Fruit fly (Drosophila melanogaster) whole organism, embryonic: ENCODE data around the gene Bx42.

ENCODE experiments used
- ATbp ChIP-seq: fragments of 200-800 bp; sonication (Bioruptor generic); optimal IDR thresholded peaks from 2 replicates; lab custom pipeline; 2017; ENCODE audit warnings: missing biosample characterization, mild to moderate bottlenecking, missing genetic modification characterization, missing genetic modification reagents
- CG10274 ChIP-seq: fragments of 200-800 bp; sonication (Bioruptor generic); optimal IDR thresholded peaks from 3 replicates; lab custom pipeline; 2017; ENCODE audit warnings: missing biosample characterization, mild to moderate bottlenecking, missing genetic modification characterization
- CG12104 ChIP-seq: fragments of 200-800 bp; sonication (Bioruptor generic); optimal IDR thresholded peaks from 3 replicates; lab custom pipeline; 2016; ENCODE audit warnings: missing biosample characterization, missing genetic modification characterization
- CG12155 ChIP-seq: fragments of 200-800 bp; sonication (Bioruptor generic); optimal IDR thresholded peaks from 3 replicates; lab custom pipeline; 2016; ENCODE audit warnings: missing biosample characterization, missing genetic modification characterization
- CG14441 ChIP-seq: fragments of 200-800 bp; sonication (Bioruptor generic); IDR thresholded peaks from 2 replicates; pipeline ENCODE4 v1.3.6; 2022; ENCODE audit warnings: missing biosample characterization, missing genetic modification characterization
- CG1529 ChIP-seq: fragments of 200-800 bp; sonication (Bioruptor generic); optimal IDR thresholded peaks from 3 replicates; lab custom pipeline; 2018; ENCODE audit warnings: missing biosample characterization, missing genetic modification characterization
- CG16863 ChIP-seq: fragments of 200-800 bp; sonication (Bioruptor generic); optimal IDR thresholded peaks from 3 replicates; lab custom pipeline; 2016; ENCODE audit warnings: missing biosample characterization, missing genetic modification characterization
- CG17385 ChIP-seq: fragments of 200-800 bp; sonication (Bioruptor generic); optimal IDR thresholded peaks from 3 replicates; lab custom pipeline; 2018; ENCODE audit warnings: missing biosample characterization, mild to moderate bottlenecking, missing genetic modification characterization
- CG17568 ChIP-seq: fragments of 200-800 bp; sonication (Bioruptor generic); optimal IDR thresholded peaks from 2 replicates; lab custom pipeline; 2018; ENCODE audit warnings: missing biosample characterization, mild to moderate bottlenecking, missing genetic modification characterization, moderate library complexity
- CG18262 ChIP-seq: fragments of 200-800 bp; optimal IDR thresholded peaks from 3 replicates; lab custom pipeline; 2019; ENCODE audit warnings: missing biosample characterization, mild to moderate bottlenecking, missing genetic modification characterization, moderate library complexity
- CG2202 ChIP-seq: fragments of 200-800 bp; sonication (Bioruptor generic); optimal IDR thresholded peaks from 2 replicates; lab custom pipeline; 2018; ENCODE audit warnings: missing biosample characterization, mild to moderate bottlenecking, missing genetic modification characterization
- CG2875 ChIP-seq: fragments of 200-800 bp; sonication (Bioruptor generic); optimal IDR thresholded peaks from 2 replicates; lab custom pipeline; 2017; ENCODE audit warnings: missing biosample characterization, mild to moderate bottlenecking, missing genetic modification characterization, missing genetic modification reagents
- CG30020 ChIP-seq: fragments of 200-800 bp; optimal IDR thresholded peaks from 2 replicates; lab custom pipeline; 2019; ENCODE audit warnings: missing biosample characterization, mild to moderate bottlenecking, missing genetic modification characterization, moderate library complexity
- CG42726 ChIP-seq: fragments of 200-800 bp; sonication (Bioruptor generic); IDR thresholded peaks from 2 replicates; pipeline ENCODE4 v1.3.6; 2022; ENCODE audit warnings: missing biosample characterization, missing genetic modification characterization; ENCODE audit not compliant: partially characterized antibody
- CG4360 ChIP-seq: fragments of 200-800 bp; sonication (Bioruptor generic); IDR thresholded peaks from 2 replicates; pipeline ENCODE4 v1.3.6; 2022; ENCODE audit warnings: missing biosample characterization, missing genetic modification characterization
- CG7357 ChIP-seq: fragments of 200-800 bp; sonication (Bioruptor generic); IDR thresholded peaks from 3 replicates; pipeline ENCODE4 v1.3.6; 2022; ENCODE audit warnings: missing biosample characterization, missing genetic modification characterization
- CG7745 ChIP-seq: fragments of 200-800 bp; sonication (Bioruptor generic); optimal IDR thresholded peaks from 2 replicates; lab custom pipeline; 2018; ENCODE audit warnings: missing biosample characterization, mild to moderate bottlenecking, missing genetic modification characterization, moderate library complexity
- CG7786 ChIP-seq: fragments of 200-800 bp; sonication (Bioruptor generic); optimal IDR thresholded peaks from 2 replicates; lab custom pipeline; 2016; ENCODE audit warnings: missing biosample characterization, missing genetic modification characterization
- CG7839 ChIP-seq: fragments of 200-800 bp; sonication (Bioruptor generic); optimal IDR thresholded peaks from 3 replicates; lab custom pipeline; 2018; ENCODE audit warnings: missing biosample characterization, mild to moderate bottlenecking, missing genetic modification characterization, moderate library complexity
- CG8089 ChIP-seq: fragments of 200-800 bp; sonication (Bioruptor generic); optimal IDR thresholded peaks from 3 replicates; lab custom pipeline; 2016; ENCODE audit warnings: missing biosample characterization, missing genetic modification characterization
- CG9215 ChIP-seq: fragments of 200-800 bp; sonication (Bioruptor generic); IDR thresholded peaks from 2 replicates; pipeline ENCODE4 v1.3.6; 2022; ENCODE audit warnings: missing biosample characterization, missing genetic modification characterization
- CG9932 ChIP-seq: fragments of 200-800 bp; sonication (Bioruptor generic); IDR thresholded peaks from 2 replicates; pipeline ENCODE4 v1.3.6; 2022; ENCODE audit warnings: missing biosample characterization, missing genetic modification characterization
- D ChIP-seq, 2 experiments: fragments of 200-800 bp in 1 of 2; fragments of >200 bp in 1 of 2; sonication (Bioruptor generic) in 1 of 2; optimal IDR thresholded peaks; 2 replicates in 1 of 2; 3 replicates in 1 of 2; lab custom pipeline; 2017; ENCODE audit warnings: mild to moderate bottlenecking in 1 of 2, missing biosample characterization in 1 of 2, missing genetic modification characterization in 1 of 2, missing genetic modification reagents in 1 of 2
- Gug ChIP-seq: fragments of 200-800 bp; sonication (Bioruptor generic); IDR thresholded peaks from 4 replicates; pipeline ENCODE4 v1.3.6; 2022; ENCODE audit warnings: missing biosample characterization, missing genetic modification characterization
- Hmx ChIP-seq: fragments of 200-800 bp; sonication (Bioruptor generic); optimal IDR thresholded peaks from 2 replicates; lab custom pipeline; 2016; ENCODE audit warnings: missing biosample characterization, missing genetic modification characterization
- Mad ChIP-seq: fragments of 200-800 bp; sonication (Bioruptor generic); optimal IDR thresholded peaks from 2 replicates; lab custom pipeline; 2016; ENCODE audit warnings: missing biosample characterization, missing genetic modification characterization
- Med ChIP-seq: fragments of 200-800 bp; sonication (Bioruptor generic); peaks from one replicate; lab custom pipeline; 2016; ENCODE audit warnings: missing biosample characterization, missing genetic modification characterization, mild to moderate bottlenecking, inconsistent platforms, moderate library complexity
- Myb ChIP-seq: fragments of 200-800 bp; sonication (Bioruptor generic); optimal IDR thresholded peaks from 2 replicates; lab custom pipeline; 2016; ENCODE audit warnings: missing biosample characterization, missing genetic modification characterization
- NC2β ChIP-seq: fragments of 200-800 bp; sonication (Bioruptor generic); optimal IDR thresholded peaks from 2 replicates; lab custom pipeline; 2016; ENCODE audit warnings: missing biosample characterization, missing genetic modification characterization
- Pdp1 ChIP-seq, 2 experiments: fragments of 200-800 bp; sonication (Bioruptor generic); optimal IDR thresholded peaks; 3 replicates each; lab custom pipeline; 2016; ENCODE audit warnings: missing biosample characterization in 2 of 2, missing genetic modification characterization in 2 of 2, mild to moderate bottlenecking in 1 of 2, moderate library complexity in 1 of 2
- Ravus ChIP-seq: fragments of 200-800 bp; sonication (Bioruptor generic); IDR thresholded peaks from 2 replicates; pipeline ENCODE4 v1.3.6; 2022; ENCODE audit warnings: missing biosample characterization, missing genetic modification characterization
- Scr ChIP-seq: fragments of 200-800 bp; sonication (Bioruptor generic); IDR thresholded peaks from 2 replicates; pipeline ENCODE4 v1.3.6; 2022; ENCODE audit warnings: missing biosample characterization, missing genetic modification characterization; ENCODE audit not compliant: partially characterized antibody
- ash1 ChIP-seq: fragments of 200-800 bp; sonication (Bioruptor generic); optimal IDR thresholded peaks from 2 replicates; lab custom pipeline; 2018; ENCODE audit warnings: missing biosample characterization, mild to moderate bottlenecking, missing genetic modification characterization
- bbx ChIP-seq: fragments of 200-800 bp; sonication (Bioruptor generic); IDR thresholded peaks from 2 replicates; pipeline ENCODE4 v1.3.6; 2022; ENCODE audit warnings: missing biosample characterization, missing genetic modification characterization; ENCODE audit not compliant: partially characterized antibody
- bcd ChIP-seq: fragments of 200-800 bp; sonication (Bioruptor generic); optimal IDR thresholded peaks from 2 replicates; lab custom pipeline; 2017; ENCODE audit warnings: missing biosample characterization, mild to moderate bottlenecking, missing genetic modification characterization
- cas ChIP-seq: fragments of 200-800 bp; sonication (Bioruptor generic); IDR thresholded peaks from 2 replicates; pipeline ENCODE4 v1.3.6; 2022; ENCODE audit warnings: missing biosample characterization, missing genetic modification characterization
- dati ChIP-seq: fragments of 200-800 bp; sonication (Bioruptor generic); IDR thresholded peaks from 2 replicates; pipeline ENCODE4 v1.3.6; 2022; ENCODE audit warnings: missing biosample characterization, missing genetic modification characterization
- dmrt99B ChIP-seq: fragments of 200-800 bp; sonication (Bioruptor generic); optimal IDR thresholded peaks from 2 replicates; lab custom pipeline; 2018; ENCODE audit warnings: missing biosample characterization, mild to moderate bottlenecking, missing genetic modification characterization, moderate library complexity
- knrl ChIP-seq: fragments of 200-800 bp; sonication (Bioruptor generic); IDR thresholded peaks from 3 replicates; pipeline ENCODE4 v1.3.6; 2022; ENCODE audit warnings: missing biosample characterization, missing genetic modification characterization; ENCODE audit not compliant: partially characterized antibody
- nom ChIP-seq: fragments of 200-800 bp; sonication (Bioruptor generic); optimal IDR thresholded peaks from 2 replicates; lab custom pipeline; 2017; ENCODE audit warnings: missing biosample characterization, missing genetic modification characterization, mild to moderate bottlenecking, moderate library complexity, missing genetic modification reagents
- onecut ChIP-seq: fragments of 200-800 bp; sonication (Bioruptor generic); IDR thresholded peaks from 2 replicates; pipeline ENCODE4 v1.3.6; 2022; ENCODE audit warnings: missing biosample characterization, missing genetic modification characterization
- pho ChIP-seq: fragments of 200-800 bp; sonication (Bioruptor generic); optimal IDR thresholded peaks from 2 replicates; lab custom pipeline; 2016; ENCODE audit warnings: missing biosample characterization, missing genetic modification characterization
- rib ChIP-seq: fragments of 200-800 bp; sonication (Bioruptor generic); IDR thresholded peaks from 2 replicates; pipeline ENCODE4 v1.3.6; 2022; ENCODE audit warnings: missing biosample characterization, missing genetic modification characterization
- sens-2 ChIP-seq: fragments of 200-800 bp; sonication (Bioruptor generic); IDR thresholded peaks from 2 replicates; pipeline ENCODE4 v1.3.6; 2022; ENCODE audit warnings: missing biosample characterization, missing genetic modification characterization
- sob ChIP-seq: fragments of 200-800 bp; sonication (Bioruptor generic); IDR thresholded peaks from 2 replicates; pipeline ENCODE4 v1.3.6; 2022; ENCODE audit warnings: missing biosample characterization, missing genetic modification characterization
- sqz ChIP-seq: fragments of 200-800 bp; sonication (Bioruptor generic); optimal IDR thresholded peaks from 3 replicates; lab custom pipeline; 2018; ENCODE audit warnings: missing biosample characterization, mild to moderate bottlenecking, missing genetic modification characterization
- tin ChIP-seq: fragments of 200-800 bp; sonication (Bioruptor generic); optimal IDR thresholded peaks from 3 replicates; lab custom pipeline; 2016; ENCODE audit warnings: missing biosample characterization, missing genetic modification characterization
- vfl ChIP-seq: fragments of 200-800 bp; sonication (Bioruptor generic); optimal IDR thresholded peaks from 2 replicates; lab custom pipeline; 2016; ENCODE audit warnings: missing biosample characterization, missing genetic modification characterization
- z ChIP-seq: fragments of 200-800 bp; sonication (Bioruptor generic); IDR thresholded peaks from 3 replicates; pipeline ENCODE4 v1.3.6; 2022; ENCODE audit warnings: missing biosample characterization, missing genetic modification characterization
- zen2 ChIP-seq: fragments of 200-800 bp; sonication (Bioruptor generic); IDR thresholded peaks from 3 replicates; pipeline ENCODE4 v1.3.6; 2022; ENCODE audit warnings: missing biosample characterization, missing genetic modification characterization; ENCODE audit not compliant: partially characterized antibody

Gene Bx42

DNA sequence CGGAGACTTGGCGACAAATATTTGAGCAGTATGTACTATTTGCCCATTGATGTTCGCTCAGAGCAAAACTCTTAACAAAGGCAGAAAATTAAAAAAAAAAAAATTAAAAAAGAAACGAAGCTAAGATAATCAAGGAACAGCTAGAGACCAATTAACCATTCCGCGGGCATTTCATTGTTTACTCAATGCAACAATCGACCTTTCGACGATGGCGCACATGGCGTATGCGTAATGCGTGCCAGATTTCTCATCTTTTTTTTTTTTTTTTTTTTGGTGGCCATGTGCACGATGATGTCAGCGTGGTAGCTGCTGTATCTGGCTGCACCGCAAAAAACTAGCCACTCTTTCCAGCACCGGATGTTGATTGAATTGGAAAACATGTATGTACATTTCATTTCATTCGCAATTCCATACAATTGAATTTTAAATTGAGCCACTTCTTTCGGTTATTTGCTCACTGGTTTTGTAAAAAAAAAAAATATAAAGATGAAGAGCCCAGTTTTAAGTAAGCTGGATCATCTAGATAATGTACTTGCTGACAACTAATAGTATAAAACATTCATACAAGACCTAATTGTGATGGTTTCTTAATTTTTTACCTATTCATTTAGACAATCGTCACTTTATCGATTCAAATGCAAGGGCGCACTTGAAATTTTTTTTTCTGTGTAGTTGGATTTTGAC, 30.6 kb downstream of the Bx42 start (continued):
- TF ChIP-seq Med (GFP tag; lab: Kevin White, UChicago) (peak; percentile 73), bcd (GFP tag; lab: Kevin White, UChicago) (no peak), Ravus (GFP tag; lab: Robert Waterston, UW) (no peak), Pdp1 (GFP tag; optimal IDR thresholded peaks at IDR 0.05; lab: Kevin White, UChicago) (peak in 1 of 2 experiments; percentile 2), rib (GFP tag; lab: Robert Waterston, UW) (no peak), CG7357 (GFP tag; lab: Robert Waterston, UW) (no peak), tin (GFP tag; lab: Kevin White, UChicago) (no peak), vfl (GFP tag; lab: Kevin White, UChicago) (no peak), sqz (peak; percentile 22), D (optimal IDR thresholded peaks at IDR 0.05; lab: Kevin White, UChicago) (no peak), D (GFP tag; optimal IDR thresholded peaks at IDR 0.05; lab: Kevin White, UChicago) (peak; percentile 22), CG2202 (tag; lab: Kevin White, UChicago) (no peak), CG12155 (GFP tag; lab: Kevin White, UChicago) (no peak), CG1529 (GFP tag; lab: Kevin White, UChicago) (no peak), CG7745 (tag; lab: Kevin White, UChicago) (no peak), CG16863 (GFP tag; lab: Kevin White, UChicago) (no peak), knrl (no peak), Scr (GFP tag; lab: Robert Waterston, UW) (no peak), onecut (GFP tag; lab: Robert Waterston, UW) (no peak), CG30020 (tag; lab: Kevin White, UChicago) (no peak), CG12104 (no peak), Mad (no peak), bbx (GFP tag; lab: Robert Waterston, UW) (no peak), pho (no peak), sob (no peak), CG17385 (GFP tag; lab: Kevin White, UChicago) (peak; percentile 30), z (GFP tag; lab: Robert Waterston, UW) (no peak), CG42726 (GFP tag; lab: Robert Waterston, UW) (no peak), NC2β (GFP tag; lab: Kevin White, UChicago) (no peak), CG17568 (GFP tag; lab: Kevin White, UChicago) (no peak), ATbp (GFP tag; lab: Kevin White, UChicago) (no peak), Gug (GFP tag; lab: Robert Waterston, UW) (no peak), CG2875 (GFP tag; lab: Kevin White, UChicago) (no peak), CG7839 (tag; lab: Kevin White, UChicago) (peak; percentile 26), Hmx (GFP tag; lab: Kevin White, UChicago) (no peak), Myb (no peak), CG7786 (no peak), zen2 (no peak), CG4360 (GFP tag; lab: Robert Waterston, UW) (no peak), CG10274 (GFP tag; lab: Kevin White, UChicago) (no peak), dati (GFP tag; lab: Robert Waterston, UW) (no peak), CG9932 (GFP tag; lab: Robert Waterston, UW) (no peak), ash1 (GFP tag; lab: Kevin White, UChicago) (no peak), CG18262 (tag; lab: Kevin White, UChicago) (no peak), sens-2 (no peak), nom (GFP tag; lab: Kevin White, UChicago) (peak; percentile 62), CG9215 (GFP tag; lab: Robert Waterston, UW) (no peak), CG14441 (no peak), CG8089 (GFP tag; lab: Kevin White, UChicago) (no peak), cas (GFP tag; lab: Robert Waterston, UW) (no peak), dmrt99B (tag; lab: Kevin White, UChicago) (peak; percentile 61)
